Worm (Caenorhabditis elegans) whole organism, young adult: Measurements from ENCODE around the gene igeg-1.

Experiments
- B0035.1 ChIP-seq: sonication (generic microtip); optimal IDR thresholded peaks from 2 replicates; lab custom pipeline; 2016; ENCODE audit warnings: missing genetic modification characterization, mild to moderate bottlenecking, missing compliant biosample characterization, missing genotype, missing genetic modification reagents
- C17E4.6 ChIP-seq: fragments of 200-800 bp; sonication (Bioruptor generic); IDR thresholded peaks from 2 replicates; pipeline ENCODE4 v1.3.6; 2022; ENCODE audit warnings: missing genetic modification reagents, missing genetic modification characterization, missing compliant biosample characterization
- F57A8.1 ChIP-seq: fragments of 200-800 bp; sonication (Bioruptor generic); optimal IDR thresholded peaks from 2 replicates; lab custom pipeline; 2018; ENCODE audit warnings: mild to moderate bottlenecking, missing genetic modification characterization, moderate library complexity, missing compliant biosample characterization
- attf-3 ChIP-seq: fragments of 200-800 bp; sonication (Bioruptor generic); conservative IDR thresholded peaks from 2 replicates; pipeline ENCODE4 v1.3.6; 2022; ENCODE audit warnings: missing genetic modification reagents, missing genetic modification characterization, missing compliant biosample characterization
- ccch-3 ChIP-seq: fragments of 200-800 bp; sonication (Bioruptor generic); optimal IDR thresholded peaks from 2 replicates; lab custom pipeline; 2018; ENCODE audit warnings: mild to moderate bottlenecking, missing genetic modification characterization, missing compliant biosample characterization
- dpl-1 ChIP-seq: fragments of 150-350 bp; optimal IDR thresholded peaks from 2 replicates; lab custom pipeline; 2014; ENCODE audit warnings: missing biosample characterization, missing genetic modification reagents, missing genetic modification characterization
- egl-44 ChIP-seq: fragments of 200-800 bp; sonication (Bioruptor generic); IDR thresholded peaks from 2 replicates; pipeline ENCODE4 v1.3.6; 2022; ENCODE audit warnings: missing genetic modification reagents, missing genetic modification characterization, missing compliant biosample characterization
- madf-10 ChIP-seq: sonication (generic microtip); optimal IDR thresholded peaks from 2 replicates; lab custom pipeline; 2016; ENCODE audit warnings: mild to moderate bottlenecking, missing genetic modification characterization, missing compliant biosample characterization
- mel-28 ChIP-seq: sonication (generic microtip); optimal IDR thresholded peaks from 2 replicates; lab custom pipeline; 2016; ENCODE audit warnings: borderline replicate concordance, mild to moderate bottlenecking, missing genetic modification characterization, missing compliant biosample characterization
- pha-4 ChIP-seq: fragments of 150-350 bp; sonication (generic microtip); optimal IDR thresholded peaks from 2 replicates; lab custom pipeline; 2014; ENCODE audit warnings: missing biosample characterization, missing genetic modification reagents, missing genetic modification characterization
- unc-62 ChIP-seq: fragments of 150-350 bp; optimal IDR thresholded peaks from 2 replicates; lab custom pipeline; 2014; ENCODE audit warnings: missing biosample characterization, missing genetic modification reagents, missing genetic modification characterization
- ztf-28 ChIP-seq: fragments of 200-800 bp; sonication (Bioruptor generic); IDR thresholded peaks from 2 replicates; pipeline ENCODE4 v1.3.6; 2022; ENCODE audit warnings: missing genetic modification reagents, missing genetic modification characterization, missing compliant biosample characterization

DNA sequence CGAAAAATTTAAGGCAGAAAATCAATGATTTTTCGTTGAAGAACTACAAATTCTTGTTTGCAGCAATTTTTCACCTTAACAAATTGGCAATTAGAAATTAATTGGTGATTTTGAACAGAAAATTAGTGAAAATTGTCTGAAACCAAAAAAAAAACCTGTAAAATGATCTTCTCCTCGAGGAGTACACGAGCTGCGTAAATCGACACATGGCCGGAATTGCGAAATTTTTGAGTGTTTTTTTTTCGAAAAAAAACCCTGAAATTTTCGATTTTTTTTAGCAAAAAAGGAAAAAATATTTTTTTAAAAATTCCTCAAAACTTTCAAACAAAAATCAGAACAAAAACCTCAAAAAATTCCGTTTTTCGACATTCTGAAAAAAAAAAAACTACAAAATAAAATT lies 10.9 kb upstream of the igeg-1 start:
- TF ChIP-seq ztf-28 (GFP tag; lab: Robert Waterston, UW): no peak
- no peak for TF ChIP-seq dpl-1
- no peak for TF ChIP-seq unc-62 (GFP tag; lab: Kevin White, UChicago)
- no peak for TF ChIP-seq pha-4 (tag; lab: Kevin White, UChicago)
- no peak for TF ChIP-seq madf-10 (tag; lab: Kevin White, UChicago)
- TF ChIP-seq ccch-3 (GFP tag; lab: Kevin White, UChicago): no peak
- no peak for TF ChIP-seq attf-3 (GFP tag; lab: Robert Waterston, UW)
- no peak for TF ChIP-seq F57A8.1 (GFP tag; lab: Kevin White, UChicago)
- TF ChIP-seq egl-44 (GFP tag; lab: Robert Waterston, UW): no peak
- no peak for TF ChIP-seq mel-28 (tag; lab: Kevin White, UChicago)
- TF ChIP-seq C17E4.6: no peak
- TF ChIP-seq B0035.1: no peak
